Worm (Caenorhabditis elegans): ENCODE measurements around the gene C27D6.15.
"Not testable (repeated sequence)": the region's sequence is repeated elsewhere in the genome, so short reads cannot be mapped to it uniquely, and the experiment has no call there.

C27D6.15 gene

DNA sequence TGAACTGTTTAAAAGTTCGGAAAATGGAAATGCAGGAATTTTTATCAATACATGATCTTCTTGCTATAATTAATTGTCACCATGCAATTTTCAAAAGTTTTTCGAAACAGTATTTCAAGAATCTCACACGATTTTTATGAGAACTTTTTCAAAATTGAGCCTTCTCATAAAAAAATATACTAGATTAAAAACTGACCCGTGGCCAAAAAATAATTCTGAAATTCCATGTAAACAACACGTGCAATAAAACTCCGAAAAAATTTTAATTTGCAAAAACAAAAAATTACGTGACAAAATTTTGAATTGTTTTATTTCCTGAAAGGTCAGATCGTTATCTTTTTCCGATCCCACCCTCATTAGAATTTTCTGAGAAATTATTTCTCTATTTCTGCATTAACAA is 23.8 kb downstream of the C27D6.15 start, which contains the start of gene C34F11.5:
TSS of gene C34F11.5 (plus strand) at position 301 of the 400 bp plus-strand sequence.
- TF ChIP-seq lir-1 (GFP tag; conservative IDR thresholded peaks at IDR 0.05), result no peak
- TF ChIP-seq nfyb-1 (GFP tag; IDR thresholded peaks at IDR 0.05), result no peak
- no peak for TF ChIP-seq lin-26 (GFP tag; IDR thresholded peaks at IDR 0.05)
- no peak for TF ChIP-seq aptf-2 (GFP tag; conservative IDR thresholded peaks at IDR 0.05)
- no peak for TF ChIP-seq T07F8.4 (tag; optimal IDR thresholded peaks at IDR 0.05)
- TF ChIP-seq D2030.7 (GFP tag; IDR thresholded peaks at IDR 0.05), result no peak
- TF ChIP-seq F33H1.4 (GFP tag; IDR thresholded peaks at IDR 0.05), result no peak
- no peak for TF ChIP-seq snpc-4 (GFP tag; optimal IDR thresholded peaks at IDR 0.05)
- no peak for TF ChIP-seq snpc-4 (tag; optimal IDR thresholded peaks at IDR 0.05)
- no peak for TF ChIP-seq unc-130 (GFP tag; optimal IDR thresholded peaks at IDR 0.05)
- TF ChIP-seq T26A5.8 (tag; optimal IDR thresholded peaks at IDR 0.05), result no peak
- TF ChIP-seq ztf-25 (GFP tag; IDR thresholded peaks at IDR 0.05), result no peak
- TF ChIP-seq ceh-79 (tag; optimal IDR thresholded peaks at IDR 0.05), result no peak

DNA sequence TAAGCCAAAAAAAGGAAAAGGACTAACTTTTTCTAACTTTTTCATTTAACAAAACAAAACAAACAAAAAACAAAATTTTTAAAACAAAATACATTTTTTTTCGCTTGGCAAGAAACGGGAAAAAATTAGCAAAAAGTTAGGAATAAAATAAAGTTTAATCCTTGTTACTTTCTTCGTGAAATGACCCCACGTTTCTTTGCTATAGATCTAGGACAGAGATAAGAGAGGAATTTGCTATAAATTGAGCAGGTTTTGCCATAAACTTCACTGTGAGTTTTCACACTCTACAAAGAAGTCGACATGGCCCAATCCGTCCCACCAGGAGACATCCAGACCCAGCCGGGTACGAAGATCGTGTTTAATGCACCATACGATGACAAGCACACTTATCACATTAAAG is 27.8 kb downstream of the C27D6.15 start, which contains the start of gene msp-50:
TSS of gene msp-50 (plus strand) at position 301 of the 400 bp plus-strand sequence.
- TF ChIP-seq ccch-3 (GFP tag; optimal IDR thresholded peaks at IDR 0.05) (no peak), athp-1 (tag; optimal IDR thresholded peaks at IDR 0.05) (no peak), F55B11.4 (tag; optimal IDR thresholded peaks at IDR 0.05; ENCODE audit: borderline replicate concordance, insufficient read depth) (no peak), T07F8.4 (tag; optimal IDR thresholded peaks at IDR 0.05) (no peak), zfh-2 (GFP tag; conservative IDR thresholded peaks at IDR 0.05) (no peak), ztf-18 (tag; optimal IDR thresholded peaks at IDR 0.05) (no peak), nfya-1 (tag; optimal IDR thresholded peaks at IDR 0.05; ENCODE audit: borderline replicate concordance, insufficient read depth) (no peak)

DNA sequence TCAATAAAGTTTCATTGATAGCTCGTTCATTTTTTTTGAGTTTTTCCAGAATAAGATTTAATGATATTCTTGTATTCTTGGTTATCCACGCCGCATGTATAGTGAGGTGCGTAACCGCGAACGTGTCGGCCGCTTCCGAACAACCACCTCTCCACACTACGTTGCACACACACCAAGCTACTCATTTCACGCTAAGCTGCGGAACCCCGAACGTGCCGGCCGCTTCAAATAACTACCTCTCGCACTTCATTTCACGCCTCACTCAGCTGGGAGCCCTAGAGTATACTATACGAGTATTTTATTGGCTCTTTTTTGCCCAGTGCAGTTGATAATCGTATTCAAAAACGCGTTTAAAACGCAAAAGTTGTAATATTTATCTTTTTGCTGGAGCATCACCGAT is 28.5 kb downstream of the C27D6.15 start:
- peak; percentile 87 for TF ChIP-seq snpc-1.1 (tag; optimal IDR thresholded peaks at IDR 0.05; ENCODE audit: insufficient read depth)
- peak; percentile 66 for TF ChIP-seq snpc-3.4 (tag; optimal IDR thresholded peaks at IDR 0.05)
- TF ChIP-seq hmg-1.2 (GFP tag; IDR thresholded peaks at IDR 0.05), result peak; percentile 68
- peak; percentile 8 for TF ChIP-seq lsl-1 (GFP tag; optimal IDR thresholded peaks at IDR 0.05)
- TF ChIP-seq snpc-4 (GFP tag; optimal IDR thresholded peaks at IDR 0.05), result not testable (repeated sequence)
- TF ChIP-seq snpc-4 (tag; optimal IDR thresholded peaks at IDR 0.05), result peak; percentile 37 to 95 (median 80)

DNA sequence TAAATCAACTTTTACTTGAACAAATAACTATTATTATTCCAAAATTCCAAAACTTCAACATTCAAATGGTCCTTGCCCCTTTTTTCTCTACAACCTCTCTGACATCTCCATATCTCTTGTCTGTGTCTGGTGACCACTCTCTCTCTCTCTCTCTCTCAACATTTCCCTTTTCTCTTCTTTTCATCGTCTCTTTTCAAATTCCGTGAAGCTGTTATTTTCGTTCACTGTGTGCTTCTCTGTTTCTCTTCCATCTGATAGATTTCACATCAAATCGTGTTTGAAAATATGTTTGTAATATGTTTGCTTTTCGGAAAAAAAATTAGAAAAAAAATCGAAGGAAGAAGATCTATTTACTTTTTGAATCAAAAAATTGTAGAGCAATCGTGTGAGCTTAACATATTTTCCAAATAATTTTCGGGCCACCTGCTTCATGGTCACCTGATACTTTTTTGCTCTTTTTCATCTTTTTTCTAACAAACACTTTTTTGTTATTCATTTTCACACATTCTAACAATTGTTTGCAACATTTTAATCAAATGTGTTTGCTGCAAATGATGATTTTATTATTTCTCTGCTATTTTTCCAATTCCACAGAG is 29.4 kb downstream of the C27D6.15 start:
- no peak for TF ChIP-seq snpc-3.4 (tag; optimal IDR thresholded peaks at IDR 0.05)
- no peak for TF ChIP-seq ztf-26 (tag; optimal IDR thresholded peaks at IDR 0.05)
- TF ChIP-seq hmg-1.2 (GFP tag; IDR thresholded peaks at IDR 0.05), result peak; percentile 39; the same call in 1 of the 2 replicates
- peak; percentile 0 for TF ChIP-seq ZK185.1 (tag; optimal IDR thresholded peaks at IDR 0.05; ENCODE audit: poor library complexity, severe bottlenecking)
- TF ChIP-seq attf-5 (GFP tag; optimal IDR thresholded peaks at IDR 0.05), result peak; percentile 12
- TF ChIP-seq bed-1 (GFP tag; IDR thresholded peaks at IDR 0.05), result no peak

DNA sequence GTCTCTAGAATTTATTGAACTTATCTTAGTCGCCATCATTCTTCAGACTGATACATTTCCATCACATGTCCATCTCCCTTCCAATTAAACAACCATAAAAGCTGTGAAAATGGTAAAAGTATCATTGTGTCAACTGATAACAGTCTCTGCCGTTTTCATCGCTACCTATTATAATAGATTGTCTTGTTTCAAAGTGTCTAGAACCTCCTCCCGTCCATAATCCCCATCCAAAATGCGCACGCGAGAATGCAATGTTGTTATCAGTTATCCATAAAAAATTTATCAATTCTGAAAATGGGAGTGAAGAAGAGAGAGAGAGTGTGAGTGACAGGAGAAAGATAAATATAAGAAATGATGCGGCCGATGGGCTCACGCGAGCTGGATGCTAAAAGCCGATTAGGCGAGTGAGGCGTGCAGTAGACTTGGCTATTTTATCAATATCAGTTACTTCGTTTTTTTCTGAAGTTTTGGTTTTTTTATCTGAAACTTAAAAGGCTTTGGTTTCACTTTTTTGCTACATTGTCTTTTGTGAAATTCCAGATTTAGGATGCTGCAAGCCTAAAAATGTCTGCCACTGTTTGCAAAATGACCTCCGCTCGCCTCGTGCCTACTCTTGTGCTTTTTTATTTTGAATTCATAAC is 30.3 kb downstream of the C27D6.15 start:
- TF ChIP-seq somi-1 (GFP tag; optimal IDR thresholded peaks at IDR 0.05) (no peak), D2030.7 (GFP tag; IDR thresholded peaks at IDR 0.05) (no peak), ztf-22 (GFP tag; optimal IDR thresholded peaks at IDR 0.05) (peak; percentile 85), dox-1 (GFP tag; IDR thresholded peaks at IDR 0.05) (no peak), hmg-20 (GFP tag; IDR thresholded peaks at IDR 0.05) (no peak), let-607 (tag; optimal IDR thresholded peaks at IDR 0.05) (peak; percentile 21 to 73), cebp-1 (GFP tag; IDR thresholded peaks at IDR 0.05) (no peak), cebp-1 (tag; optimal IDR thresholded peaks at IDR 0.05) (peak; percentile 48), ama-1 (optimal IDR thresholded peaks at IDR 0.05) (no peak), ama-1 (GFP tag; optimal IDR thresholded peaks at IDR 0.05) (no peak), hlh-12 (tag; optimal IDR thresholded peaks at IDR 0.05) (no peak), ets-4 (GFP tag; optimal IDR thresholded peaks at IDR 0.05) (peak; percentile 39), nhr-90 (tag; optimal IDR thresholded peaks at IDR 0.05) (peak; percentile 57), let-526 (GFP tag; IDR thresholded peaks at IDR 0.05) (no peak), madf-10 (tag; optimal IDR thresholded peaks at IDR 0.05) (peak; percentile 42)
